Fruit fly (Drosophila melanogaster): Measurements from ENCODE around the gene CG45071.

Gene CG45071

dm6 chr3L:15143638-15144600 is 38.2 kb downstream of the CG45071 start, which contains the start of the genes CG32147 and Pex3 (continued):
- TF ChIP-seq CG13624 (GFP tag; optimal IDR thresholded peaks at IDR 0.05) (peak; percentile 10), yki (optimal IDR thresholded peaks at IDR 0.05) (no peak), dm (GFP tag; optimal IDR thresholded peaks at IDR 0.05) (peak; percentile 37), cg (GFP tag; optimal IDR thresholded peaks at IDR 0.05) (peak; percentile 29), CG14710 (tag; optimal IDR thresholded peaks at IDR 0.05) (peak; percentile 77), CG17361 (GFP tag; IDR thresholded peaks at IDR 0.05) (peak; percentile 47; the same call in 1 of the 3 replicates), CG3163 (GFP tag; optimal IDR thresholded peaks at IDR 0.05) (no peak), otp (GFP tag; IDR thresholded peaks at IDR 0.05) (no peak), chif (GFP tag; optimal IDR thresholded peaks at IDR 0.05) (no peak), cwo (GFP tag; optimal IDR thresholded peaks at IDR 0.05) (no peak), tup (GFP tag; optimal IDR thresholded peaks at IDR 0.05) (no peak), Dek (tag; optimal IDR thresholded peaks at IDR 0.05) (peak; percentile 1), CG8944 (GFP tag; optimal IDR thresholded peaks at IDR 0.05) (no peak), Jarid2 (GFP tag; optimal IDR thresholded peaks at IDR 0.05) (no peak), CG9797 (GFP tag; optimal IDR thresholded peaks at IDR 0.05) (peak; percentile 88), CG15514 (GFP tag; optimal IDR thresholded peaks at IDR 0.05) (peak; percentile 83), Myb (GFP tag; optimal IDR thresholded peaks at IDR 0.05) (peak; percentile 19), CG8765 (GFP tag; IDR thresholded peaks at IDR 0.05) (no peak), sug (tag; optimal IDR thresholded peaks at IDR 0.05) (peak; percentile 92), CG4360 (GFP tag; IDR thresholded peaks at IDR 0.05) (peak; percentile 77), CG17612 (GFP tag; IDR thresholded peaks at IDR 0.05) (no peak), Sox100B (GFP tag; optimal IDR thresholded peaks at IDR 0.05) (peak; percentile 2), CG16813 (GFP tag; IDR thresholded peaks at IDR 0.05; ENCODE audit: partially characterized antibody) (0 out of 3 replicates have a peak, but pooled peaks have one; percentile 10), Deaf1 (tag; optimal IDR thresholded peaks at IDR 0.05) (peak; percentile 32), Hr78 (GFP tag; optimal IDR thresholded peaks at IDR 0.05) (peak in 1 of 2 experiments; percentile 37), Fer1 (GFP tag; optimal IDR thresholded peaks at IDR 0.05) (no peak), CG4617 (GFP tag; optimal IDR thresholded peaks at IDR 0.05; ENCODE audit: borderline replicate concordance) (peak; percentile 49), dati (GFP tag; IDR thresholded peaks at IDR 0.05) (no peak), ato (GFP tag; IDR thresholded peaks at IDR 0.05; ENCODE audit: partially characterized antibody) (no peak), CG12391 (tag; optimal IDR thresholded peaks at IDR 0.05) (peak; percentile 48), nom (GFP tag; optimal IDR thresholded peaks at IDR 0.05) (peak; percentile 17), CG18619 (GFP tag; optimal IDR thresholded peaks at IDR 0.05) (no peak), CG13287 (GFP tag; IDR thresholded peaks at IDR 0.05; ENCODE audit: partially characterized antibody) (peak; percentile 47), vnd (GFP tag; IDR thresholded peaks at IDR 0.05; ENCODE audit: partially characterized antibody) (no peak), CTCF (GFP tag; optimal IDR thresholded peaks at IDR 0.05) (peak; percentile 68), CG8281 (tag; optimal IDR thresholded peaks at IDR 0.05) (no peak), vvl (GFP tag; IDR thresholded peaks at IDR 0.05) (no peak), Gug (GFP tag; IDR thresholded peaks at IDR 0.05) (no peak), Dll (GFP tag; IDR thresholded peaks at IDR 0.05; ENCODE audit: partially characterized antibody) (peak; percentile 35; the same call in 1 of the 4 replicates), trem (tag; optimal IDR thresholded peaks at IDR 0.05) (peak; percentile 66), CG12155 (GFP tag; optimal IDR thresholded peaks at IDR 0.05) (no peak), CoRest (tag; optimal IDR thresholded peaks at IDR 0.05) (peak; percentile 40), BtbVII (GFP tag; optimal IDR thresholded peaks at IDR 0.05) (peak; percentile 20), CG2712 (tag; optimal IDR thresholded peaks at IDR 0.05) (peak; percentile 43), esg (GFP tag; conservative IDR thresholded peaks at IDR 0.05) (no peak), MESR4 (GFP tag; optimal IDR thresholded peaks at IDR 0.05) (peak; percentile 82), D19A (tag; optimal IDR thresholded peaks at IDR 0.05) (peak; percentile 39), lbe (GFP tag; optimal IDR thresholded peaks at IDR 0.05) (peak; percentile 61)

Data from whole organism, embryonic.